Worm (Caenorhabditis elegans) whole organism, L1 larva: ENCODE measurements around the gene pri-1.

Experiments used
- jun-1 ChIP-seq: fragments of 150-350 bp; optimal IDR thresholded peaks from 2 replicates; lab custom pipeline; 2014; ENCODE audit warnings: missing biosample characterization, missing genetic modification reagents, missing genetic modification characterization
- snpc-4 ChIP-seq: fragments of 150-350 bp; optimal IDR thresholded peaks from 2 replicates; lab custom pipeline; 2014; ENCODE audit warnings: missing biosample characterization, missing genetic modification characterization
- ztf-11 ChIP-seq, 2 experiments: sonication (generic microtip); optimal IDR thresholded peaks; 2 replicates each; lab custom pipeline; 2016 to 2017; ENCODE audit warnings: missing genetic modification characterization in 2 of 2, missing biosample characterization in 1 of 2, missing compliant biosample characterization in 1 of 2

DNA sequence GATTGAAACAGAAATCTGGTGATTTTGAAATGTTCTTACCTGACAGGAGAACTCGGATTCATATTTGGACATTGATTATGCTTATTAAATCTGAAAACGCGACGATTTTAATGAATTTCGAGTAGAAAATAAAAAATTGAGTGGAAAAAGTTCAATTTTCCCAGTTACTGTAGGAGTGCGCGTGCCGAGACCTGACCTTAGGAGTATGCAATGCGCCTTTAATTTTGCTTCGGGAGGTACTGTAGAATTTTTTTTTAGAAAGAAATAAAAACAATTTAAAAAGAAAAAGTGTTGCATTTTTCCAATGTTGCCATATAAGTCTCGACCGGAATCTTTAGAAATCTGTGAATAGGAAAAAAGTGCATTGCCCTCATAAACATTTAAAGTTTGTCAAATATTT is 48.1 kb downstream of the pri-1 start, which contains the start of gene C48B4.11:
- TF ChIP-seq jun-1 (tag; lab: Kevin White, UChicago), result no peak
- no peak for TF ChIP-seq snpc-4 (tag; lab: Kevin White, UChicago)
- TF ChIP-seq ztf-11 (tag; optimal IDR thresholded peaks at IDR 0.05; lab: Kevin White, UChicago), result no peak
